Worm (Caenorhabditis elegans): ENCODE results near the gene jhdm-1.

DNA sequence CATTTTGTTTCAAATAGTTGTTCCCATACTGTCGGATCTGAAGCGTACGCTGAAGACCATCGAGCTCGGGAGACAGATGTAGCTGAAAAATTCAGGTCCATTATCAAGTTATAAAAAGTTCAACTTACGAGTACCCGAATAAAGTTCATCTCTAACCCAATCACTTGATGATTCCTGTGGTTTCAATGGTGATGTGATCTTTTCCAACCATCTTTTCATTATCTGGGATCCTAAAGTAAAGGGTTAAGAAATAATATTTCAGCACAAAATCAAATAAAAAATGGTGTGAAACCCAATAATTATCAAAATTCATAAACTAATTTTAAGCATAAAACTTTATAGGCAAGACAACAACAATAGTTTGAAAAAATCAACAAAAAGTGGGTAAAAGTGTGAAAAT lies 27.1 kb upstream of the jhdm-1 start, which contains the start of gene C05D11.8:
- no peak for TF ChIP-seq ztf-23 (GFP tag; IDR thresholded peaks at IDR 0.05)
- TF ChIP-seq T22C8.4 (GFP tag; IDR thresholded peaks at IDR 0.05), result no peak
- no peak for TF ChIP-seq cog-1 (tag; optimal IDR thresholded peaks at IDR 0.05)
- no peak for TF ChIP-seq ztf-29 (GFP tag; IDR thresholded peaks at IDR 0.05)
